Worm (Caenorhabditis elegans) whole organism, L1 larva: Measurements from ENCODE around the gene rab-37.

Experiments used
- ama-1 ChIP-seq: fragments of 150-350 bp; optimal IDR thresholded peaks from 2 replicates; lab custom pipeline; 2014
- ceh-82 ChIP-seq, 3 experiments: fragments of 150-350 bp in 1 of 3; sonication (generic microtip) in 2 of 3; optimal IDR thresholded peaks; 2 replicates each; lab custom pipeline; 2014 to 2017; ENCODE audit warnings: missing biosample characterization in 3 of 3, missing genetic modification characterization in 3 of 3
- pag-3 ChIP-seq: sonication (generic microtip); optimal IDR thresholded peaks from 2 replicates; lab custom pipeline; 2017; ENCODE audit warnings: missing genetic modification characterization, mild to moderate bottlenecking, missing compliant biosample characterization, antibody characterized with exemption, borderline replicate concordance; ENCODE audit not compliant: insufficient read depth
- zip-4 ChIP-seq: fragments of 200-800 bp; sonication (Bioruptor generic); optimal IDR thresholded peaks from 2 replicates; lab custom pipeline; 2018; ENCODE audit warnings: mild to moderate bottlenecking, missing genetic modification characterization, moderate library complexity, missing compliant biosample characterization

DNA sequence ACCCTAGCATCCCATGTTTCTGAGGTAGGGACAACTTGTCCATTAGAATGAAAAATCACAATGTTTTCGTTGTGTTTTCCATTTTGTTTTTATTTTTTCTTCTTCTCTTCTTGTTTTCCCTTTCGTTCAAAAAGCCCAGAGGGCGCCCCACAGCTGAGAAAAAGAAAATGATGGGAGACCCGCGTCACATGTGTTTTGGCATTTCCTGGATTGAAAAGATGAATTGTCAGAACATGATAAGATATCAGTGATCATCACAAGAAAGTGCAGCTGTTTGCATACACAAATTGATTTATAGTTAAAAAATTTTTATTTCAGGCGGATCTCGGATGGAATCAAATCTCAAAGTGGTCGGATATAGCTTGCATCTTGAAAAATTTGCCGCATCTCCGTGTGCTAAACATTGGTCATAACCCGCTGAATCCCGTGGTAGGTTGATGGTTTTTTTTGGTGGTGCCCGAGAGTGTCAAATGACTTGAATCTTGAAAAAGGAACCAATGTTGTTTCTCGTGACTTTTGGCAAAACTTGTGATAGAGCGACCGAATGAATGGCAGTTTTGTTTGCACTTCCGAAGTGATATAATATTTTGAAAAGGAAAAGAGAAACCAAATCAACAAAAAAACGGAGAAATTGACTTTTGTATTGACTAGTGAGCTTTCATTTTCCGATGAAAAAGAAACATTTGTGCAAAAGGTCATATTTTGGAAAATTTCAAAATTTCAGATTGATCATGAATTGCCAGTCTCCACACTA is 30.7 kb upstream of the rab-37 start:
- TF ChIP-seq pag-3 (tag; lab: Kevin White, UChicago) (no peak), ceh-82 (tag; optimal IDR thresholded peaks at IDR 0.05; lab: Kevin White, UChicago) (no peak), ama-1 (lab: Kevin White, UChicago) (no peak), zip-4 (GFP tag; lab: Kevin White, UChicago) (no peak)
